Fruit fly (Drosophila melanogaster): ENCODE results near the gene Pcyt2.
A peak's percentile ranks its signal among the peaks of the same experiment; 100 is the strongest.

The Pcyt2 gene

dm6 chr3L:1584003-1584402 is 30.7 kb downstream of the Pcyt2 start (continued):
- TF ChIP-seq bbx (GFP tag; IDR thresholded peaks at IDR 0.05; ENCODE audit: partially characterized antibody) (no peak), gsb (GFP tag; IDR thresholded peaks at IDR 0.05) (no peak), fru (optimal IDR thresholded peaks at IDR 0.05) (no peak), NK7.1 (GFP tag; optimal IDR thresholded peaks at IDR 0.05) (peak; percentile 14), HmgZ (tag; optimal IDR thresholded peaks at IDR 0.05) (peak; percentile 39), HLH3B (GFP tag; IDR thresholded peaks at IDR 0.05) (no peak), abd-A (tag; optimal IDR thresholded peaks at IDR 0.05) (no peak), ERR (GFP tag; optimal IDR thresholded peaks at IDR 0.05) (peak; percentile 39), sim (GFP tag; IDR thresholded peaks at IDR 0.05) (peak; percentile 70; the same call in 1 of the 2 replicates), PHDP (tag; optimal IDR thresholded peaks at IDR 0.05) (peak; percentile 62), CG2129 (GFP tag; IDR thresholded peaks at IDR 0.05; ENCODE audit: partially characterized antibody) (no peak), CG7839 (tag; optimal IDR thresholded peaks at IDR 0.05) (peak; percentile 72), slp2 (GFP tag; optimal IDR thresholded peaks at IDR 0.05) (peak; percentile 61), CG7271 (tag; optimal IDR thresholded peaks at IDR 0.05) (no peak), CG12219 (GFP tag; optimal IDR thresholded peaks at IDR 0.05) (peak; percentile 64), CG13775 (GFP tag; optimal IDR thresholded peaks at IDR 0.05) (peak; percentile 38), stwl (tag; optimal IDR thresholded peaks at IDR 0.05) (no peak), CG11696 (GFP tag; IDR thresholded peaks at IDR 0.05) (peak; percentile 37; the same call in 1 of the 2 replicates), CG11504 (tag; optimal IDR thresholded peaks at IDR 0.05) (no peak), chif (GFP tag; optimal IDR thresholded peaks at IDR 0.05) (peak; percentile 70 to 82), HmgD (GFP tag; optimal IDR thresholded peaks at IDR 0.05) (no peak), CG30020 (tag; optimal IDR thresholded peaks at IDR 0.05) (no peak), CG30403 (GFP tag; optimal IDR thresholded peaks at IDR 0.05) (peak; percentile 68), crc (GFP tag; optimal IDR thresholded peaks at IDR 0.05) (no peak), CG1529 (GFP tag; optimal IDR thresholded peaks at IDR 0.05) (peak; percentile 61), CG17829 (tag; optimal IDR thresholded peaks at IDR 0.05) (peak; percentile 79), aop (GFP tag; IDR thresholded peaks at IDR 0.05) (peak; percentile 43; the same call in 1 of the 2 replicates), Gug (GFP tag; IDR thresholded peaks at IDR 0.05) (peak; percentile 44; the same call in 2 of the 4 replicates), CG2202 (tag; optimal IDR thresholded peaks at IDR 0.05) (peak; percentile 46), CG4424 (GFP tag; optimal IDR thresholded peaks at IDR 0.05) (peak; percentile 58), CG15269 (tag; optimal IDR thresholded peaks at IDR 0.05) (peak; percentile 63), Mad (GFP tag; optimal IDR thresholded peaks at IDR 0.05) (peak; percentile 39), CG12942 (GFP tag; optimal IDR thresholded peaks at IDR 0.05) (peak; percentile 61), CG7928 (GFP tag; optimal IDR thresholded peaks at IDR 0.05) (no peak), tll (GFP tag; optimal IDR thresholded peaks at IDR 0.05) (no peak), CG4820 (GFP tag; optimal IDR thresholded peaks at IDR 0.05) (no peak), CG11695 (GFP tag; IDR thresholded peaks at IDR 0.05) (peak; percentile 56; the same call in 1 of the 3 replicates), CG9437 (GFP tag; optimal IDR thresholded peaks at IDR 0.05) (peak; percentile 30), CG13894 (tag; optimal IDR thresholded peaks at IDR 0.05) (no peak), Fer2 (tag; optimal IDR thresholded peaks at IDR 0.05) (no peak), CG42726 (GFP tag; IDR thresholded peaks at IDR 0.05; ENCODE audit: partially characterized antibody) (no peak), chm (GFP tag; IDR thresholded peaks at IDR 0.05) (no peak), insv (GFP tag; optimal IDR thresholded peaks at IDR 0.05) (no peak), sob (GFP tag; IDR thresholded peaks at IDR 0.05) (peak; percentile 55; the same call in 1 of the 2 replicates), esg (GFP tag; conservative IDR thresholded peaks at IDR 0.05) (peak; percentile 71), C15 (GFP tag; IDR thresholded peaks at IDR 0.05) (no peak), CG15479 (GFP tag; optimal IDR thresholded peaks at IDR 0.05) (no peak), gsb-n (tag; optimal IDR thresholded peaks at IDR 0.05) (peak; percentile 46), pfk (GFP tag; optimal IDR thresholded peaks at IDR 0.05) (no peak), yki (optimal IDR thresholded peaks at IDR 0.05) (no peak), CG12104 (GFP tag; optimal IDR thresholded peaks at IDR 0.05) (no peak)

All from whole organism, embryonic.